Worm (Caenorhabditis elegans) whole organism, L3 larva: ENCODE measurements around the gene ttr-21.

Experiments
- ceh-9 ChIP-seq: sonication (generic microtip); optimal IDR thresholded peaks from 2 replicates; lab custom pipeline; 2018; ENCODE audit warnings: missing biosample characterization, missing genetic modification characterization
- elt-3 ChIP-seq, 3 experiments: fragments of 150-350 bp in 1 of 3; sonication (generic microtip) in 2 of 3; optimal IDR thresholded peaks; 2 replicates in 2 of 3; 4 replicates in 1 of 3; lab custom pipeline; 2014 to 2017; ENCODE audit warnings: missing biosample characterization in 3 of 3, missing genetic modification characterization in 3 of 3
- fkh-10 ChIP-seq: sonication (generic microtip); optimal IDR thresholded peaks from 2 replicates; lab custom pipeline; 2017; ENCODE audit warnings: missing biosample characterization, missing genetic modification reagents, missing genetic modification characterization
- fkh-2 ChIP-seq: fragments of 150-350 bp; optimal IDR thresholded peaks from 2 replicates; lab custom pipeline; 2014; ENCODE audit warnings: missing biosample characterization, missing genetic modification reagents, missing genetic modification characterization
- fos-1 ChIP-seq: fragments of 150-350 bp; optimal IDR thresholded peaks from 2 replicates; lab custom pipeline; 2014; ENCODE audit warnings: missing biosample characterization, missing genetic modification characterization
- nhr-11 ChIP-seq: fragments of 150-350 bp; optimal IDR thresholded peaks from 2 replicates; lab custom pipeline; 2014; ENCODE audit warnings: missing biosample characterization, missing genetic modification characterization
- nhr-12 ChIP-seq: fragments of 150-350 bp; optimal IDR thresholded peaks from 2 replicates; lab custom pipeline; 2014; ENCODE audit warnings: missing biosample characterization, missing genetic modification characterization
- nhr-237 ChIP-seq: fragments of 150-350 bp; optimal IDR thresholded peaks from 2 replicates; lab custom pipeline; 2014; ENCODE audit warnings: missing biosample characterization, missing genetic modification characterization
- nhr-25 ChIP-seq: sonication (generic microtip); optimal IDR thresholded peaks from 2 replicates; lab custom pipeline; 2017; ENCODE audit warnings: missing biosample characterization, missing genetic modification characterization
- nhr-28 ChIP-seq: fragments of 150-350 bp; optimal IDR thresholded peaks from 2 replicates; lab custom pipeline; 2014; ENCODE audit warnings: missing biosample characterization, missing genetic modification characterization
- nhr-76 ChIP-seq: fragments of 150-350 bp; sonication (generic microtip); optimal IDR thresholded peaks from 5 replicates; lab custom pipeline; 2014; ENCODE audit warnings: missing biosample characterization, missing genetic modification characterization
- skn-1 ChIP-seq: fragments of 150-350 bp; optimal IDR thresholded peaks from 2 replicates; lab custom pipeline; 2014; ENCODE audit warnings: missing biosample characterization, missing genetic modification characterization
- unc-62 ChIP-seq: fragments of 150-350 bp; sonication (generic microtip); optimal IDR thresholded peaks from 4 replicates; lab custom pipeline; 2014; ENCODE audit warnings: missing biosample characterization, missing genetic modification reagents, missing genetic modification characterization
- zag-1 ChIP-seq: fragments of 150-350 bp; optimal IDR thresholded peaks from 2 replicates; lab custom pipeline; 2014; ENCODE audit warnings: missing biosample characterization, missing genetic modification characterization

ce11 chrV:13876529-13876928 is 22.3 kb upstream of the ttr-21 start, which contains the start of gene T22G5.1:
- TF ChIP-seq nhr-11: no peak
- no peak for TF ChIP-seq ceh-9 (tag; lab: Kevin White, UChicago)
- no peak for TF ChIP-seq skn-1 (tag; lab: Kevin White, UChicago)
- TF ChIP-seq nhr-237 (tag; lab: Kevin White, UChicago): no peak
- TF ChIP-seq unc-62 (GFP tag; lab: Kevin White, UChicago): no peak
- TF ChIP-seq fkh-2: no peak
- no peak for TF ChIP-seq elt-3 (tag; optimal IDR thresholded peaks at IDR 0.05; lab: Kevin White, UChicago)
- TF ChIP-seq fkh-10 (GFP tag; lab: Kevin White, UChicago): no peak
- no peak for TF ChIP-seq nhr-28 (tag; lab: Kevin White, UChicago)
- TF ChIP-seq zag-1 (tag; lab: Kevin White, UChicago): no peak
- TF ChIP-seq nhr-12: no peak
- TF ChIP-seq nhr-76 (tag; lab: Kevin White, UChicago): no peak
- TF ChIP-seq fos-1 (tag; lab: Kevin White, UChicago): no peak
- no peak for TF ChIP-seq nhr-25
